Worm (Caenorhabditis elegans): ENCODE measurements around the gene srz-29.

DNA sequence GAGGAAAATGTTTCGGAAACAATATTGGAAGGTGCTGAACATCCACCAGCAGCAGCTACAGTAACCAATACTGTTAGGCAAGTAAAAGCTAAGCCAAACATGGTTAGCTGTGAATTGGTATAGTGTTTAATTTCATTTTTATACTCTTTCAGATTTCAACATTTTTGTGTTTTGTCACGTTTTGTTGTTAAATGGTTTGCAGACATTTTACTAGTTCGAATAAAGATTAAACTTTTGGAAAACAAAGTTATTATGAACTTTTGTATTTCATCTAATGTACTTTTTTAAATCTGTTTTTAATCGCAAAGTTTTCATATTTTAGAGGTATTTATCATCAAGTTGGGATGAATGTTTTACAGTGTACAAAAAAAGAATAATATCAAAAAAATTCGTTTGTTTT, 4.5 kb upstream of the srz-29 start, which contains the start of gene C08F11.17:
- TF ChIP-seq ZK546.5 (tag; optimal IDR thresholded peaks at IDR 0.05), result no peak
- no peak for TF ChIP-seq elt-1 (tag; optimal IDR thresholded peaks at IDR 0.05)
- TF ChIP-seq lsy-2 (tag; optimal IDR thresholded peaks at IDR 0.05), result no peak
- no peak for TF ChIP-seq nhr-23 (tag; optimal IDR thresholded peaks at IDR 0.05)
- TF ChIP-seq unc-39 (tag; optimal IDR thresholded peaks at IDR 0.05), result no peak
- no peak for TF ChIP-seq ztf-1 (GFP tag; conservative IDR thresholded peaks at IDR 0.05)
- TF ChIP-seq sma-3 (GFP tag; optimal IDR thresholded peaks at IDR 0.05), result no peak
- TF ChIP-seq C34F6.9 (tag; optimal IDR thresholded peaks at IDR 0.05), result no peak
- no peak for TF ChIP-seq nhr-6 (tag; optimal IDR thresholded peaks at IDR 0.05)
- TF ChIP-seq egl-27 (tag; optimal IDR thresholded peaks at IDR 0.05), result no peak
- TF ChIP-seq ama-1 (optimal IDR thresholded peaks at IDR 0.05), result no peak
- no peak for TF ChIP-seq nhr-11 (tag; optimal IDR thresholded peaks at IDR 0.05)
- TF ChIP-seq lin-13 (GFP tag; optimal IDR thresholded peaks at IDR 0.05), result no peak

Data from whole organism, L2 larva.